Fruit fly (Drosophila melanogaster) whole organism, wandering third instar larva: ENCODE measurements around the gene CycT.

ENCODE experiments used
- Abd-B ChIP-seq: fragments of >200 bp; optimal IDR thresholded peaks from 2 replicates; lab custom pipeline; 2017; ENCODE audit warnings: missing biosample characterization, missing genetic modification characterization
- CG32264 ChIP-seq: fragments of 200-800 bp; sonication (Bioruptor generic); optimal IDR thresholded peaks from 2 replicates; lab custom pipeline; 2016; ENCODE audit warnings: missing biosample characterization, missing genetic modification characterization
- CG9705 ChIP-seq: fragments of 200-800 bp; sonication (Bioruptor generic); optimal IDR thresholded peaks from 2 replicates; lab custom pipeline; 2018; ENCODE audit warnings: missing biosample characterization, mild to moderate bottlenecking, missing genetic modification characterization
- CrebA ChIP-seq: fragments of 200-800 bp; sonication (Bioruptor generic); optimal IDR thresholded peaks from 2 replicates; lab custom pipeline; 2016; ENCODE audit warnings: missing biosample characterization, mild to moderate bottlenecking, missing genetic modification characterization, borderline replicate concordance
- Dfd ChIP-seq: fragments of >200 bp; optimal IDR thresholded peaks from 2 replicates; lab custom pipeline; 2017; ENCODE audit warnings: missing biosample characterization, missing genetic modification characterization
- Dif ChIP-seq: fragments of 200-275, 200-300 bp; sonication (Bioruptor generic); optimal IDR thresholded peaks from 2 replicates; lab custom pipeline; 2018; ENCODE audit warnings: missing biosample characterization, missing genetic modification characterization; ENCODE audit not compliant: partially characterized antibody
- HLH106 ChIP-seq: fragments of 200-800 bp; optimal IDR thresholded peaks from 3 replicates; lab custom pipeline; 2019; ENCODE audit warnings: missing biosample characterization, mild to moderate bottlenecking, missing genetic modification characterization, moderate library complexity
- Hnf4 ChIP-seq: fragments of 200-800 bp; sonication (Bioruptor generic); optimal IDR thresholded peaks from 2 replicates; lab custom pipeline; 2016; ENCODE audit warnings: missing biosample characterization, mild to moderate bottlenecking, missing genetic modification characterization
- Hr78 ChIP-seq: fragments of >200 bp; optimal IDR thresholded peaks from 2 replicates; lab custom pipeline; 2017; ENCODE audit warnings: missing biosample characterization, missing genetic modification characterization
- Hr83 ChIP-seq: fragments of 200-300 bp; sonication (Bioruptor generic); optimal IDR thresholded peaks from 2 replicates; lab custom pipeline; 2016; ENCODE audit warnings: missing biosample characterization, mild to moderate bottlenecking, missing genetic modification characterization, moderate library complexity; ENCODE audit not compliant: poor library complexity, severe bottlenecking
- Jra ChIP-seq: sonication (Bioruptor generic); optimal IDR thresholded peaks from 2 replicates; lab custom pipeline; 2016; ENCODE audit warnings: missing biosample characterization, missing genetic modification characterization
- Mio ChIP-seq: sonication (Bioruptor generic); optimal IDR thresholded peaks from 2 replicates; lab custom pipeline; 2016; ENCODE audit warnings: missing biosample characterization, missing genetic modification characterization
- Myc ChIP-seq: fragments of >200 bp; optimal IDR thresholded peaks from 2 replicates; lab custom pipeline; 2017
- N ChIP-seq: fragments of >200 bp; optimal IDR thresholded peaks from 2 replicates; lab custom pipeline; 2018; ENCODE audit warnings: missing biosample characterization, missing external identifiers, missing genetic modification characterization
- OdsH ChIP-seq: fragments of 200-800 bp; sonication (Bioruptor generic); optimal IDR thresholded peaks from 2 replicates; lab custom pipeline; 2016; ENCODE audit warnings: missing biosample characterization, mild to moderate bottlenecking, missing genetic modification characterization
- Rel ChIP-seq, 2 experiments: fragments of 200-800 bp; sonication (Bioruptor generic) in 1 of 2; optimal IDR thresholded peaks; 2 replicates in 1 of 2; 3 replicates in 1 of 2; lab custom pipeline; 2016 to 2019; ENCODE audit warnings: mild to moderate bottlenecking in 2 of 2, missing biosample characterization in 2 of 2, missing genetic modification characterization in 2 of 2, moderate library complexity in 1 of 2
- Sp1 ChIP-seq: fragments of 200-800 bp; sonication (Bioruptor generic); optimal IDR thresholded peaks from 3 replicates; lab custom pipeline; 2019; ENCODE audit warnings: missing biosample characterization, mild to moderate bottlenecking, missing genetic modification characterization, moderate library complexity
- Vsx2 ChIP-seq: fragments of 200-300, 225-300 bp; sonication (Bioruptor generic); optimal IDR thresholded peaks from 2 replicates; lab custom pipeline; 2018; ENCODE audit warnings: missing biosample characterization, missing genetic modification characterization; ENCODE audit not compliant: partially characterized antibody
- br ChIP-seq: fragments of 200-800 bp; sonication (Bioruptor generic); optimal IDR thresholded peaks from 2 replicates; lab custom pipeline; 2016; ENCODE audit warnings: missing biosample characterization, missing genetic modification characterization
- brk ChIP-seq: fragments of 200-800 bp; sonication (Bioruptor generic); optimal IDR thresholded peaks from 2 replicates; lab custom pipeline; 2016; ENCODE audit warnings: missing biosample characterization, mild to moderate bottlenecking, missing genetic modification characterization
- dl ChIP-seq, 2 experiments: fragments of 175-275, 200-275 bp in 1 of 2; fragments of 200-275 bp in 1 of 2; sonication (Bioruptor generic); optimal IDR thresholded peaks; lab custom pipeline; 2018; ENCODE audit warnings: mild to moderate bottlenecking in 2 of 2, missing biosample characterization in 2 of 2, missing genetic modification characterization in 2 of 2, moderate library complexity in 2 of 2; ENCODE audit not compliant: partially characterized antibody in 2 of 2, insufficient read depth in 1 of 2
- dmrt93B ChIP-seq: fragments of 200-800 bp; sonication (Bioruptor generic); optimal IDR thresholded peaks from 2 replicates; lab custom pipeline; 2018; ENCODE audit warnings: missing biosample characterization, mild to moderate bottlenecking, missing genetic modification characterization
- dsf ChIP-seq: sonication (Bioruptor generic); optimal IDR thresholded peaks from 2 replicates; lab custom pipeline; 2016; ENCODE audit warnings: missing biosample characterization, missing genetic modification characterization, borderline replicate concordance
- ey ChIP-seq: fragments of 200-800 bp; sonication (Bioruptor generic); optimal IDR thresholded peaks from 2 replicates; lab custom pipeline; 2016; ENCODE audit warnings: missing biosample characterization, missing genetic modification characterization
- foxo ChIP-seq, 2 experiments: fragments of 200-800 bp; sonication (Bioruptor generic); optimal IDR thresholded peaks; 2 replicates in 1 of 2; 3 replicates in 1 of 2; lab custom pipeline; 2016 to 2017; ENCODE audit warnings: missing biosample characterization in 2 of 2, missing genetic modification characterization in 2 of 2
- fru ChIP-seq: fragments of 200-800 bp; sonication (Bioruptor generic); optimal IDR thresholded peaks from 3 replicates; lab custom pipeline; 2016; ENCODE audit warnings: missing biosample characterization, mild to moderate bottlenecking, missing genetic modification characterization
- h ChIP-seq: fragments of 200-800 bp; sonication (Bioruptor generic); optimal IDR thresholded peaks from 3 replicates; lab custom pipeline; 2016; ENCODE audit warnings: missing biosample characterization, mild to moderate bottlenecking, missing genetic modification characterization
- jim ChIP-seq: fragments of 175-275, 200-325 bp; sonication (Bioruptor generic); optimal IDR thresholded peaks from 2 replicates; lab custom pipeline; 2016; ENCODE audit warnings: missing biosample characterization, mild to moderate bottlenecking, missing genetic modification characterization
- lola ChIP-seq: fragments of >200 bp; optimal IDR thresholded peaks from 2 replicates; lab custom pipeline; 2017; ENCODE audit warnings: missing biosample characterization, missing genetic modification characterization
- pan ChIP-seq: fragments of >200 bp; optimal IDR thresholded peaks from 2 replicates; lab custom pipeline; 2017
- psq ChIP-seq: fragments of 200-800 bp; sonication (Bioruptor generic); optimal IDR thresholded peaks from 3 replicates; lab custom pipeline; 2017; ENCODE audit warnings: missing biosample characterization, mild to moderate bottlenecking, missing genetic modification characterization, moderate library complexity
- rgr ChIP-seq: fragments of 200-800 bp; sonication (Bioruptor generic); optimal IDR thresholded peaks from 3 replicates; lab custom pipeline; 2016; ENCODE audit warnings: missing biosample characterization, mild to moderate bottlenecking, missing genetic modification characterization
- sage ChIP-seq: fragments of 200-800 bp; sonication (Bioruptor generic); optimal IDR thresholded peaks from 2 replicates; lab custom pipeline; 2016; ENCODE audit warnings: missing biosample characterization, mild to moderate bottlenecking, missing genetic modification characterization
- sv ChIP-seq: fragments of 200-800 bp; sonication (Bioruptor generic); optimal IDR thresholded peaks from 3 replicates; lab custom pipeline; 2016; ENCODE audit warnings: missing biosample characterization, missing genetic modification characterization
- tai ChIP-seq: sonication (Bioruptor generic); optimal IDR thresholded peaks from 2 replicates; lab custom pipeline; 2016; ENCODE audit warnings: missing biosample characterization, missing genetic modification characterization
- usp ChIP-seq: fragments of >200 bp; optimal IDR thresholded peaks from 2 replicates; lab custom pipeline; 2017; ENCODE audit warnings: missing biosample characterization, missing genetic modification characterization
- woc ChIP-seq: sonication (Bioruptor generic); optimal IDR thresholded peaks from 2 replicates; lab custom pipeline; 2016; ENCODE audit warnings: missing biosample characterization, mild to moderate bottlenecking, missing genetic modification characterization

The CycT gene

DNA sequence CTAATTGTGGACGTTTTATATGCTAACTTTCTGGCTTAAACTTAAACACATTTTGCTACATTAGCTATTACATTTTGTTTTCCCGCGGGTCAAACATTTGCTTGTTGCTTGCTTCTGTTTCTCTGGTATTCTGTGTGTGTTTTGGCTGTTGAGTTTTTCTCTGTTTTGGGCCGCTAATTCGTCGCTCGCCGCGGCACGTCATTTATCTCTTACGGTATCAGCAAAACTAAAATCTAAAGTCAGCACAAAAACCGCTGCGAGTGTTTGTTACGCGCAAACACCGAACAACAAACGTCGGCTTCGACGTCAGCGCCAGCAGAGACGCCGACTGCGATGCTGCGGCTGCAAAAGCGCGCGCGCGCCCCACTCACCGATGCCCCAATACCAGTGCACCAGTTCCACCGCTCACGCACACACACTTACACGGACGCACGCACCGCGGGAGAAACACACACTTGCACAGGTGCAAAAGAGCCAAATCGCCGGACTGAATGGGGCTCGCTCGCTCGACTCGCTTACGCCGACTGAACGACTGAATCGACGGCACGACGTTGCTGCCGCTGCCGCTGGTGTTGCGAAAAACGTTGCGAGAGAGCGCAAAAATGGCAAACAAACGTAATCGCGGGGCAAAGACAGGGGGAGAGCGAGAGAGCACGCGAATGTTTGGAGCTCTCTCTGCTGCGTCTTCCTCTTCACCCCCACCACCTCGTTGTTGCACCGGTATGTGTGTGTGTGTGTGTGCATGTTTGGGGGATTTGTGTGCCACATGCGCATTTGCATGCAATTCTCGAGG, 18.7 kb upstream of the CycT start:
- TF ChIP-seq Jra (GFP tag; lab: Kevin White, UChicago) (peak; percentile 81), woc (GFP tag; lab: Kevin White, UChicago) (no peak), HLH106 (tag; lab: Kevin White, UChicago) (no peak), psq (GFP tag; lab: Kevin White, UChicago) (peak; percentile 72), N (GFP tag; lab: Kevin White, UChicago) (peak; percentile 73), Myc (lab: Kevin White, UChicago) (no peak), Dfd (GFP tag; lab: Kevin White, UChicago) (no peak), sage (peak; percentile 31), foxo (GFP tag; optimal IDR thresholded peaks at IDR 0.05; lab: Kevin White, UChicago) (peak in 1 of 2 experiments; percentile 50), Dif (GFP tag; lab: Kevin White, UChicago) (peak; percentile 90), Rel (GFP tag; optimal IDR thresholded peaks at IDR 0.05; lab: Kevin White, UChicago) (peak; percentile 73), Rel (tag; optimal IDR thresholded peaks at IDR 0.05; lab: Kevin White, UChicago) (peak; percentile 92), br (GFP tag; lab: Kevin White, UChicago) (peak; percentile 61), sv (GFP tag; lab: Kevin White, UChicago) (no peak), CrebA (GFP tag; lab: Kevin White, UChicago) (peak; percentile 94), dmrt93B (GFP tag; lab: Kevin White, UChicago) (no peak), Hr83 (peak; percentile 87), rgr (GFP tag; lab: Kevin White, UChicago) (no peak), brk (GFP tag; lab: Kevin White, UChicago) (no peak), usp (GFP tag; lab: Kevin White, UChicago) (no peak), jim (GFP tag; lab: Kevin White, UChicago) (no peak), h (GFP tag; lab: Kevin White, UChicago) (peak; percentile 93), OdsH (GFP tag; lab: Kevin White, UChicago) (no peak), Sp1 (GFP tag; lab: Kevin White, UChicago) (no peak), dsf (GFP tag; lab: Kevin White, UChicago) (no peak), Vsx2 (peak; percentile 84), tai (GFP tag; lab: Kevin White, UChicago) (no peak), Mio (GFP tag; lab: Kevin White, UChicago) (no peak), fru (peak; percentile 96), dl (GFP tag; optimal IDR thresholded peaks at IDR 0.05; lab: Kevin White, UChicago; ENCODE audit: insufficient read depth in 1 of 2, partially characterized antibody in 2 of 2) (peak; percentile 81 to 84), CG32264 (GFP tag; lab: Kevin White, UChicago) (peak; percentile 38), Hnf4 (GFP tag; lab: Kevin White, UChicago) (no peak), Hr78 (no peak), pan (lab: Kevin White, UChicago) (no peak), Abd-B (GFP tag; lab: Kevin White, UChicago) (peak; percentile 46)
- TF ChIP-seq, all 38 proteins: peak for 16

- no peak for TF ChIP-seq sage
- peak; percentile 31 to 40 for TF ChIP-seq dl (GFP tag; optimal IDR thresholded peaks at IDR 0.05; lab: Kevin White, UChicago; ENCODE audit: insufficient read depth in 1 of 2, partially characterized antibody in 2 of 2)
- TF ChIP-seq h (GFP tag; lab: Kevin White, UChicago): peak; percentile 35
- TF ChIP-seq lola: no peak
- no peak for TF ChIP-seq Hr83
- no peak for TF ChIP-seq N (GFP tag; lab: Kevin White, UChicago)
- peak; percentile 72 for TF ChIP-seq Dif (GFP tag; lab: Kevin White, UChicago)
- TF ChIP-seq fru: peak; percentile 35
- TF ChIP-seq Hnf4 (GFP tag; lab: Kevin White, UChicago): no peak
- no peak for TF ChIP-seq brk (GFP tag; lab: Kevin White, UChicago)
- no peak for TF ChIP-seq usp (GFP tag; lab: Kevin White, UChicago)
- no peak for TF ChIP-seq dmrt93B (GFP tag; lab: Kevin White, UChicago)
- no peak for TF ChIP-seq CG9705 (GFP tag; lab: Kevin White, UChicago)
- no peak for TF ChIP-seq ey (GFP tag; lab: Kevin White, UChicago)
Observed at dm6 chr3L:17573823-17574222, 16.2 kb upstream of the CycT start.
